Worm (Caenorhabditis elegans) whole organism, early embryonic: Measurements from ENCODE around the gene ZC504.1.

Experiments
- B0310.2 ChIP-seq: sonication (generic microtip); optimal IDR thresholded peaks from 2 replicates; lab custom pipeline; 2016; ENCODE audit warnings: mild to moderate bottlenecking, missing genetic modification characterization, missing compliant biosample characterization
- F13C5.2 ChIP-seq: sonication (generic microtip); optimal IDR thresholded peaks from 2 replicates; lab custom pipeline; 2017; ENCODE audit warnings: mild to moderate bottlenecking, missing genetic modification characterization, inconsistent platforms, missing compliant biosample characterization
- aly-1 ChIP-seq: sonication (generic microtip); optimal IDR thresholded peaks from 2 replicates; lab custom pipeline; 2016; ENCODE audit warnings: missing genetic modification characterization, missing compliant biosample characterization
- ama-1 ChIP-seq: fragments of 150-350 bp; optimal IDR thresholded peaks from 2 replicates; lab custom pipeline; 2014
- ceh-13 ChIP-seq: fragments of 200-800 bp; sonication (Bioruptor generic); optimal IDR thresholded peaks from 2 replicates; lab custom pipeline; 2018; ENCODE audit warnings: mild to moderate bottlenecking, missing genetic modification characterization, missing compliant biosample characterization
- ceh-36 ChIP-seq: sonication (generic microtip); optimal IDR thresholded peaks from 2 replicates; lab custom pipeline; 2016; ENCODE audit warnings: missing genetic modification characterization, inconsistent platforms, missing compliant biosample characterization
- ets-7 ChIP-seq: sonication (generic microtip); optimal IDR thresholded peaks from 2 replicates; lab custom pipeline; 2016; ENCODE audit warnings: missing genotype, missing genetic modification characterization, missing compliant biosample characterization
- flt-1 ChIP-seq: fragments of 200-800 bp; sonication (Bioruptor generic); IDR thresholded peaks from 2 replicates; pipeline ENCODE4 v1.3.6; 2022; ENCODE audit warnings: missing genetic modification characterization, missing compliant biosample characterization
- hmbx-1 ChIP-seq: sonication (generic microtip); optimal IDR thresholded peaks from 2 replicates; lab custom pipeline; 2016; ENCODE audit warnings: mild to moderate bottlenecking, missing genetic modification characterization, missing compliant biosample characterization
- hmg-4 ChIP-seq: fragments of 200-800 bp; sonication (Bioruptor generic); optimal IDR thresholded peaks from 2 replicates; lab custom pipeline; 2018; ENCODE audit warnings: mild to moderate bottlenecking, missing genetic modification characterization, missing compliant biosample characterization
- hnd-1 ChIP-seq: sonication (generic microtip); optimal IDR thresholded peaks from 2 replicates; lab custom pipeline; 2016; ENCODE audit warnings: missing genetic modification characterization, missing compliant biosample characterization
- pes-1 ChIP-seq: fragments of 200-800 bp; sonication (Bioruptor generic); IDR thresholded peaks from 2 replicates; pipeline ENCODE4 v1.3.6; 2022; ENCODE audit warnings: missing genetic modification reagents, missing genetic modification characterization, missing compliant biosample characterization
- scrt-1 ChIP-seq: fragments of 200-800 bp; sonication (Bioruptor generic); IDR thresholded peaks from 2 replicates; pipeline ENCODE4 v1.3.6; 2022; ENCODE audit warnings: missing genetic modification characterization, missing compliant biosample characterization
- sea-1 ChIP-seq: fragments of 200-800 bp; sonication (Bioruptor generic); conservative IDR thresholded peaks from 2 replicates; pipeline ENCODE4 v1.3.6; 2022; ENCODE audit warnings: missing genetic modification characterization, missing compliant biosample characterization
- tbx-11 ChIP-seq: fragments of 200-800 bp; sonication (Bioruptor generic); IDR thresholded peaks from 2 replicates; pipeline ENCODE4 v1.3.6; 2022; ENCODE audit warnings: missing genetic modification characterization, missing compliant biosample characterization
- tbx-37 ChIP-seq: fragments of 200-800 bp; sonication (Bioruptor generic); conservative IDR thresholded peaks from 2 replicates; pipeline ENCODE4 v1.3.6; 2022; ENCODE audit warnings: missing genetic modification reagents, missing genetic modification characterization, missing compliant biosample characterization
- tra-4 ChIP-seq: sonication (generic microtip); optimal IDR thresholded peaks from 2 replicates; lab custom pipeline; 2017; ENCODE audit warnings: missing genetic modification characterization, missing compliant biosample characterization

ZC504.1 gene

ce11 chrX:10406850-10407249 lies at the start of gene ZC504.1:
ZC504.1 (plus strand) TSS chrX:10407150.
- TF ChIP-seq hmbx-1 (tag; lab: Kevin White, UChicago) (no peak), hmg-4 (GFP tag; lab: Kevin White, UChicago) (no peak), tbx-11 (GFP tag; lab: Robert Waterston, UW) (no peak), tbx-37 (GFP tag; lab: Robert Waterston, UW) (no peak), flt-1 (no peak), sea-1 (GFP tag; lab: Robert Waterston, UW) (no peak), ceh-13 (GFP tag; lab: Kevin White, UChicago) (no peak), ama-1 (lab: Kevin White, UChicago) (no peak), tra-4 (tag; lab: Kevin White, UChicago) (no peak), B0310.2 (tag; lab: Kevin White, UChicago) (no peak)

ce11 chrX:10358083-10358482 lies 48.9 kb upstream of the ZC504.1 start, which contains the start of gene efhc-1:
efhc-1 (plus strand) TSS chrX:10358383.
- no peak for TF ChIP-seq tbx-37 (GFP tag; lab: Robert Waterston, UW)
- no peak for TF ChIP-seq ceh-13 (GFP tag; lab: Kevin White, UChicago)
- TF ChIP-seq scrt-1 (GFP tag; lab: Robert Waterston, UW) = no peak
- TF ChIP-seq tbx-11 (GFP tag; lab: Robert Waterston, UW) = no peak
- no peak for TF ChIP-seq tra-4 (tag; lab: Kevin White, UChicago)
- no peak for TF ChIP-seq ama-1 (lab: Kevin White, UChicago)
- no peak for TF ChIP-seq flt-1
- no peak for TF ChIP-seq ceh-36
- TF ChIP-seq aly-1 (tag; lab: Kevin White, UChicago) = no peak
- no peak for TF ChIP-seq B0310.2 (tag; lab: Kevin White, UChicago)
- no peak for TF ChIP-seq sea-1 (GFP tag; lab: Robert Waterston, UW)
- TF ChIP-seq hnd-1 (tag; lab: Kevin White, UChicago) = no peak
- no peak for TF ChIP-seq hmg-4 (GFP tag; lab: Kevin White, UChicago)
- TF ChIP-seq ets-7 = no peak
- TF ChIP-seq F13C5.2 (tag; lab: Kevin White, UChicago) = no peak

DNA sequence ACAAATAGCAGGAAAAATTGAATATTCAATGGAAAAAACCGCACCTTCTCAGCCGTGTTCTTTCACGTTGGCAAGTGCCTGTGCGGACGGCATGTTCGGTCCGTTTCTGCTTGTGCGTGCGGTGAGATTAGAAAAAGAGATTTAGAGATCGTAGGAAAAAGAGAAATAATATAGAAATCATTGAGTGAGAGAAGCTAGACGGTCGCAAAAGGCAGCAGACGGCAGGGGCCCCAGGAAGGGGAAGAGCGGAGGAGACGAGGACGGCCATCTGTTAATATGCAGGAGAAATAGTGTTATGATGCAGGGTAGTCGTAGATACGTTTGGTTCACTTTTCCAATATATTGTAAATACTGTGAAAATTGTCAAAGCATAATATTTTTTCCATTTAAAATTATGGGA lies 34.4 kb upstream of the ZC504.1 start, which contains the start of gene Y49A10A.2:
Y49A10A.2 (minus strand) TSS at position 109 of the 400 bp plus-strand sequence.
- TF ChIP-seq scrt-1 (GFP tag; lab: Robert Waterston, UW) (no peak), flt-1 (peak; percentile 17; the same call in 1 of the 2 replicates), sea-1 (GFP tag; lab: Robert Waterston, UW) (peak; percentile 61; the same call in 1 of the 2 replicates), hmg-4 (GFP tag; lab: Kevin White, UChicago) (peak; percentile 73), B0310.2 (tag; lab: Kevin White, UChicago) (no peak), tbx-37 (GFP tag; lab: Robert Waterston, UW) (0 out of 2 replicates have a peak, but pooled peaks have one; percentile 20), F13C5.2 (tag; lab: Kevin White, UChicago) (peak; percentile 13)

ce11 chrX:10373581-10373980 lies 33.4 kb upstream of the ZC504.1 start:
- no peak for TF ChIP-seq tbx-37 (GFP tag; lab: Robert Waterston, UW)
- TF ChIP-seq hmg-4 (GFP tag; lab: Kevin White, UChicago) = peak; percentile 16
- TF ChIP-seq ceh-36 = no peak
- TF ChIP-seq hnd-1 (tag; lab: Kevin White, UChicago) = no peak
- TF ChIP-seq pes-1 (GFP tag; lab: Robert Waterston, UW) = no peak
- TF ChIP-seq ets-7 = no peak
- no peak for TF ChIP-seq scrt-1 (GFP tag; lab: Robert Waterston, UW)
- no peak for TF ChIP-seq ama-1 (lab: Kevin White, UChicago)
- no peak for TF ChIP-seq F13C5.2 (tag; lab: Kevin White, UChicago)
- TF ChIP-seq hmbx-1 (tag; lab: Kevin White, UChicago) = no peak
- TF ChIP-seq aly-1 (tag; lab: Kevin White, UChicago) = peak; percentile 4
- TF ChIP-seq ceh-13 (GFP tag; lab: Kevin White, UChicago) = no peak
- TF ChIP-seq tbx-11 (GFP tag; lab: Robert Waterston, UW) = no peak
- no peak for TF ChIP-seq B0310.2 (tag; lab: Kevin White, UChicago)

- TF ChIP-seq flt-1 (no peak), tbx-37 (GFP tag; lab: Robert Waterston, UW) (no peak), hmbx-1 (tag; lab: Kevin White, UChicago) (no peak), aly-1 (tag; lab: Kevin White, UChicago) (no peak), ets-7 (no peak), B0310.2 (tag; lab: Kevin White, UChicago) (no peak), ceh-36 (no peak), tra-4 (tag; lab: Kevin White, UChicago) (no peak), sea-1 (GFP tag; lab: Robert Waterston, UW) (no peak), tbx-11 (GFP tag; lab: Robert Waterston, UW) (no peak)
These were observed 30.0 kb upstream of the ZC504.1 start for ce11 chrX:10376989-10377388.

- TF ChIP-seq F13C5.2 (tag; lab: Kevin White, UChicago) (no peak), flt-1 (0 out of 2 replicates have a peak, but pooled peaks have one; percentile 26)
These were observed 29.3 kb upstream of the ZC504.1 start for ce11 chrX:10377663-10378062.

ce11 chrX:10379678-10380077 lies 27.3 kb upstream of the ZC504.1 start, which contains the start of gene rme-4:
rme-4 (minus strand) TSS chrX:10379845.
- TF ChIP-seq hmg-4 (GFP tag; lab: Kevin White, UChicago) (no peak), ama-1 (lab: Kevin White, UChicago) (no peak), hmbx-1 (tag; lab: Kevin White, UChicago) (no peak), hnd-1 (tag; lab: Kevin White, UChicago) (no peak), ets-7 (no peak), ceh-36 (no peak), pes-1 (GFP tag; lab: Robert Waterston, UW) (no peak), F13C5.2 (tag; lab: Kevin White, UChicago) (no peak), sea-1 (GFP tag; lab: Robert Waterston, UW) (no peak)
